Worm (Caenorhabditis elegans): ENCODE results near the gene ZK105.12.

The ZK105.12 gene

ce11 chrV:7728679-7729027 is 12.7 kb upstream of the ZK105.12 start, which contains the start of gene Y97E10C.1:
Y97E10C.1 (plus strand) TSS chrV:7728879.
- TF ChIP-seq ref-2 (tag; optimal IDR thresholded peaks at IDR 0.05) (no peak), gmeb-2 (tag; optimal IDR thresholded peaks at IDR 0.05) (no peak), ceh-18 (tag; optimal IDR thresholded peaks at IDR 0.05) (no peak), K09A11.1 (tag; optimal IDR thresholded peaks at IDR 0.05; ENCODE audit: insufficient read depth) (no peak), hlh-8 (tag; optimal IDR thresholded peaks at IDR 0.05) (no peak), hlh-30 (tag; optimal IDR thresholded peaks at IDR 0.05; ENCODE audit: insufficient read depth) (no peak), unc-3 (GFP tag; conservative IDR thresholded peaks at IDR 0.05) (no peak), unc-3 (tag; optimal IDR thresholded peaks at IDR 0.05) (no peak), C38D4.7 (GFP tag; optimal IDR thresholded peaks at IDR 0.05) (no peak), lin-11 (tag; optimal IDR thresholded peaks at IDR 0.05) (no peak), elt-2 (tag; optimal IDR thresholded peaks at IDR 0.05) (no peak), Y22D7AL.16 (tag; optimal IDR thresholded peaks at IDR 0.05) (no peak), ceh-34 (tag; optimal IDR thresholded peaks at IDR 0.05) (no peak)

ce11 chrV:7728003-7728678 is 12.2 kb upstream of the ZK105.12 start:
- TF ChIP-seq ceh-6 (GFP tag; optimal IDR thresholded peaks at IDR 0.05) (no peak), elt-2 (tag; optimal IDR thresholded peaks at IDR 0.05) (no peak), eyg-1 (tag; optimal IDR thresholded peaks at IDR 0.05) (no peak), T23F11.4 (GFP tag; optimal IDR thresholded peaks at IDR 0.05) (peak; percentile 19), hlh-30 (tag; optimal IDR thresholded peaks at IDR 0.05; ENCODE audit: insufficient read depth) (no peak), sdc-2 (tag; optimal IDR thresholded peaks at IDR 0.05) (no peak), ceh-30 (tag; optimal IDR thresholded peaks at IDR 0.05) (no peak), nhr-232 (tag; optimal IDR thresholded peaks at IDR 0.05) (no peak), tbx-7 (tag; optimal IDR thresholded peaks at IDR 0.05) (no peak), K09A11.1 (tag; optimal IDR thresholded peaks at IDR 0.05; ENCODE audit: insufficient read depth) (no peak), unc-3 (GFP tag; conservative IDR thresholded peaks at IDR 0.05) (no peak), unc-3 (tag; optimal IDR thresholded peaks at IDR 0.05) (peak; percentile 51), pha-4 (tag; optimal IDR thresholded peaks at IDR 0.05) (no peak), hlh-13 (GFP tag; optimal IDR thresholded peaks at IDR 0.05) (peak; percentile 29), pag-3 (tag; optimal IDR thresholded peaks at IDR 0.05; ENCODE audit: borderline replicate concordance) (no peak), C08G9.2 (tag; optimal IDR thresholded peaks at IDR 0.05) (no peak), pat-9 (tag; optimal IDR thresholded peaks at IDR 0.05) (no peak), pros-1 (tag; optimal IDR thresholded peaks at IDR 0.05) (no peak), syd-9 (tag; optimal IDR thresholded peaks at IDR 0.05) (peak; percentile 58), ceh-45 (GFP tag; IDR thresholded peaks at IDR 0.05) (no peak), lin-11 (tag; optimal IDR thresholded peaks at IDR 0.05) (no peak), ceh-34 (tag; optimal IDR thresholded peaks at IDR 0.05) (peak; percentile 84), ama-1 (optimal IDR thresholded peaks at IDR 0.05) (no peak), hlh-6 (tag; optimal IDR thresholded peaks at IDR 0.05) (no peak), ceh-9 (tag; optimal IDR thresholded peaks at IDR 0.05) (no peak), nfya-1 (tag; optimal IDR thresholded peaks at IDR 0.05) (peak; percentile 82), unc-55 (GFP tag; optimal IDR thresholded peaks at IDR 0.05) (peak; percentile 20), pha-2 (tag; optimal IDR thresholded peaks at IDR 0.05) (no peak), zip-5 (tag; optimal IDR thresholded peaks at IDR 0.05) (no peak), C38D4.7 (GFP tag; optimal IDR thresholded peaks at IDR 0.05) (no peak), sox-4 (tag; optimal IDR thresholded peaks at IDR 0.05) (no peak), elt-4 (tag; optimal IDR thresholded peaks at IDR 0.05) (no peak), sox-2 (GFP tag; IDR thresholded peaks at IDR 0.05) (no peak), ceh-18 (tag; optimal IDR thresholded peaks at IDR 0.05) (peak; percentile 97), ceh-2 (tag; optimal IDR thresholded peaks at IDR 0.05) (peak; percentile 0), hlh-15 (tag; optimal IDR thresholded peaks at IDR 0.05) (no peak), ceh-22 (tag; optimal IDR thresholded peaks at IDR 0.05) (no peak), fkh-6 (tag; optimal IDR thresholded peaks at IDR 0.05) (no peak), che-1 (tag; optimal IDR thresholded peaks at IDR 0.05) (no peak), nhr-11 (tag; optimal IDR thresholded peaks at IDR 0.05) (no peak), Y22D7AL.16 (tag; optimal IDR thresholded peaks at IDR 0.05) (no peak), ahr-1 (tag; optimal IDR thresholded peaks at IDR 0.05) (no peak), ttx-3 (tag; optimal IDR thresholded peaks at IDR 0.05) (no peak), fkh-10 (GFP tag; optimal IDR thresholded peaks at IDR 0.05) (no peak), dmd-4 (tag; optimal IDR thresholded peaks at IDR 0.05; ENCODE audit: borderline replicate concordance) (peak; percentile 17), hlh-8 (tag; optimal IDR thresholded peaks at IDR 0.05) (peak; percentile 31)

Measured in whole organism, late embryonic.